Worm (Caenorhabditis elegans) whole organism, young adult: ENCODE results near the gene B0403.3.

ENCODE experiments used
- B0035.1 ChIP-seq: sonication (generic microtip); optimal IDR thresholded peaks from 2 replicates; lab custom pipeline; 2016; ENCODE audit warnings: missing genetic modification characterization, mild to moderate bottlenecking, missing compliant biosample characterization, missing genotype, missing genetic modification reagents
- F22D6.2 ChIP-seq: sonication (generic microtip); optimal IDR thresholded peaks from 2 replicates; lab custom pipeline; 2016; ENCODE audit warnings: mild to moderate bottlenecking, missing genetic modification characterization, missing compliant biosample characterization
- F37B4.10 ChIP-seq: fragments of 200-800 bp; sonication (Bioruptor generic); IDR thresholded peaks from 2 replicates; pipeline ENCODE4 v1.3.6; 2022; ENCODE audit warnings: missing genetic modification characterization, missing compliant biosample characterization
- F39B2.1 ChIP-seq: fragments of 200-800 bp; sonication (Bioruptor generic); IDR thresholded peaks from 2 replicates; pipeline ENCODE4 v1.3.6; 2022; ENCODE audit warnings: missing genetic modification reagents, missing genetic modification characterization, missing compliant biosample characterization
- F57C9.4 ChIP-seq: sonication (generic microtip); optimal IDR thresholded peaks from 2 replicates; lab custom pipeline; 2017; ENCODE audit warnings: mild to moderate bottlenecking, missing genetic modification characterization, missing compliant biosample characterization
- K12H6.12 ChIP-seq: fragments of 200-800 bp; sonication (Bioruptor generic); optimal IDR thresholded peaks from 2 replicates; lab custom pipeline; 2018; ENCODE audit warnings: mild to moderate bottlenecking, missing genetic modification characterization, missing compliant biosample characterization
- T07F8.4 ChIP-seq: sonication (generic microtip); optimal IDR thresholded peaks from 2 replicates; lab custom pipeline; 2016; ENCODE audit warnings: mild to moderate bottlenecking, missing genetic modification characterization, moderate library complexity, missing compliant biosample characterization
- Y53F4B.3 ChIP-seq: fragments of 200-800 bp; sonication (Bioruptor generic); IDR thresholded peaks from 2 replicates; pipeline ENCODE4 v1.3.6; 2022; ENCODE audit warnings: missing genetic modification reagents, missing genetic modification characterization, missing compliant biosample characterization
- Y67H2A.10 ChIP-seq: fragments of 200-800 bp; sonication (Bioruptor generic); conservative IDR thresholded peaks from 2 replicates; pipeline ENCODE4 v1.3.6; 2022; ENCODE audit warnings: missing genetic modification reagents, missing genetic modification characterization, missing compliant biosample characterization
- ama-1 ChIP-seq, 3 experiments: fragments of 150-350 bp in 1 of 3; sonication (generic microtip) in 2 of 3; optimal IDR thresholded peaks; 2 replicates each; lab custom pipeline; 2014 to 2018; ENCODE audit warnings: missing biosample characterization in 2 of 3, missing genetic modification characterization in 2 of 3, missing genetic modification reagents in 2 of 3
- aptf-2 ChIP-seq: fragments of 200-800 bp; sonication (Bioruptor generic); conservative IDR thresholded peaks from 2 replicates; pipeline ENCODE4 v1.3.6; 2022; ENCODE audit warnings: missing genetic modification reagents, missing genetic modification characterization, missing compliant biosample characterization
- atf-7 ChIP-seq: sonication (generic microtip); optimal IDR thresholded peaks from 2 replicates; lab custom pipeline; 2017; ENCODE audit warnings: mild to moderate bottlenecking, missing genetic modification characterization, missing compliant biosample characterization
- athp-1 ChIP-seq: sonication (generic microtip); optimal IDR thresholded peaks from 2 replicates; lab custom pipeline; 2017; ENCODE audit warnings: mild to moderate bottlenecking, missing genetic modification characterization, missing compliant biosample characterization
- attf-3 ChIP-seq: fragments of 200-800 bp; sonication (Bioruptor generic); conservative IDR thresholded peaks from 2 replicates; pipeline ENCODE4 v1.3.6; 2022; ENCODE audit warnings: missing genetic modification reagents, missing genetic modification characterization, missing compliant biosample characterization
- bed-2 ChIP-seq: fragments of 200-800 bp; sonication (Bioruptor generic); IDR thresholded peaks from 2 replicates; pipeline ENCODE4 v1.3.6; 2022; ENCODE audit warnings: missing genetic modification reagents, missing genetic modification characterization, missing compliant biosample characterization
- cebp-1 ChIP-seq, 2 experiments: fragments of 200-800 bp in 1 of 2; sonication (Bioruptor generic) in 1 of 2; sonication (generic microtip) in 1 of 2; IDR thresholded peaks in 1 of 2; optimal IDR thresholded peaks in 1 of 2; 2 replicates each; pipeline versions ENCODE4 v1.3.6 to Lab custom; 2017 to 2022; ENCODE audit warnings: missing compliant biosample characterization in 2 of 2, missing genetic modification characterization in 2 of 2, mild to moderate bottlenecking in 1 of 2, missing genetic modification reagents in 1 of 2, moderate library complexity in 1 of 2
- ceh-100 ChIP-seq: fragments of 200-800 bp; sonication (Bioruptor generic); IDR thresholded peaks from 2 replicates; pipeline ENCODE4 v1.3.6; 2022; ENCODE audit warnings: missing genetic modification reagents, missing genetic modification characterization, missing compliant biosample characterization
- ceh-91 ChIP-seq: fragments of 200-800 bp; sonication (Bioruptor generic); IDR thresholded peaks from 2 replicates; pipeline ENCODE4 v1.3.6; 2022; ENCODE audit warnings: missing genetic modification reagents, missing genetic modification characterization, missing compliant biosample characterization
- chd-7 ChIP-seq: sonication (generic microtip); optimal IDR thresholded peaks from 2 replicates; lab custom pipeline; 2016; ENCODE audit warnings: mild to moderate bottlenecking, missing genetic modification characterization, moderate library complexity, missing compliant biosample characterization
- dpl-1 ChIP-seq: fragments of 150-350 bp; optimal IDR thresholded peaks from 2 replicates; lab custom pipeline; 2014; ENCODE audit warnings: missing biosample characterization, missing genetic modification reagents, missing genetic modification characterization
- egl-18 ChIP-seq: fragments of 200-800 bp; sonication (Bioruptor generic); IDR thresholded peaks from 2 replicates; pipeline ENCODE4 v1.3.6; 2022; ENCODE audit warnings: missing genetic modification reagents, missing genetic modification characterization, missing compliant biosample characterization
- egl-44 ChIP-seq: fragments of 200-800 bp; sonication (Bioruptor generic); IDR thresholded peaks from 2 replicates; pipeline ENCODE4 v1.3.6; 2022; ENCODE audit warnings: missing genetic modification reagents, missing genetic modification characterization, missing compliant biosample characterization
- egrh-3 ChIP-seq: fragments of 200-800 bp; sonication (Bioruptor generic); IDR thresholded peaks from 2 replicates; pipeline ENCODE4 v1.3.6; 2022; ENCODE audit warnings: missing genetic modification reagents, missing genetic modification characterization, missing compliant biosample characterization
- fkh-3 ChIP-seq: sonication (generic microtip); optimal IDR thresholded peaks from 2 replicates; lab custom pipeline; 2016; ENCODE audit warnings: mild to moderate bottlenecking, missing genetic modification characterization, missing compliant biosample characterization
- let-607 ChIP-seq, 2 experiments: fragments of 200-800 bp in 1 of 2; sonication (Bioruptor generic) in 1 of 2; sonication (generic microtip) in 1 of 2; optimal IDR thresholded peaks; 2 replicates each; lab custom pipeline; 2016 to 2018; ENCODE audit warnings: mild to moderate bottlenecking in 2 of 2, missing compliant biosample characterization in 2 of 2, missing genetic modification characterization in 2 of 2, moderate library complexity in 2 of 2, missing genotype in 1 of 2
- lsy-27 ChIP-seq: sonication (generic microtip); optimal IDR thresholded peaks from 2 replicates; lab custom pipeline; 2017; ENCODE audit warnings: missing genetic modification characterization, mild to moderate bottlenecking, missing compliant biosample characterization, antibody characterized with exemption, missing genotype, borderline replicate concordance; ENCODE audit not compliant: insufficient read depth
- madf-6 ChIP-seq: fragments of 200-800 bp; sonication (Bioruptor generic); IDR thresholded peaks from 2 replicates; pipeline ENCODE4 v1.3.6; 2022; ENCODE audit warnings: missing genetic modification reagents, missing genetic modification characterization, missing compliant biosample characterization
- mel-28 ChIP-seq: sonication (generic microtip); optimal IDR thresholded peaks from 2 replicates; lab custom pipeline; 2016; ENCODE audit warnings: borderline replicate concordance, mild to moderate bottlenecking, missing genetic modification characterization, missing compliant biosample characterization
- nfya-1 ChIP-seq: sonication (generic microtip); optimal IDR thresholded peaks from 2 replicates; lab custom pipeline; 2017; ENCODE audit warnings: antibody characterized with exemption, missing compliant biosample characterization, missing genetic modification characterization, borderline replicate concordance; ENCODE audit not compliant: insufficient read depth
- nfyb-1 ChIP-seq: fragments of 200-800 bp; sonication (Bioruptor generic); IDR thresholded peaks from 2 replicates; pipeline ENCODE4 v1.3.6; 2022; ENCODE audit warnings: missing genetic modification reagents, missing genetic modification characterization, missing compliant biosample characterization
- rcor-1 ChIP-seq: fragments of 200-800 bp; sonication (Bioruptor generic); IDR thresholded peaks from 2 replicates; pipeline ENCODE4 v1.3.6; 2022; ENCODE audit warnings: missing genetic modification reagents, missing genetic modification characterization, missing compliant biosample characterization
- xnd-1 ChIP-seq: sonication (generic microtip); optimal IDR thresholded peaks from 2 replicates; lab custom pipeline; 2016; ENCODE audit warnings: missing genotype, missing genetic modification reagents, missing genetic modification characterization, missing compliant biosample characterization
- zfh-2 ChIP-seq: fragments of 200-800 bp; sonication (Bioruptor generic); conservative IDR thresholded peaks from 2 replicates; pipeline ENCODE4 v1.3.6; 2022; ENCODE audit warnings: missing genetic modification reagents, missing genetic modification characterization, missing compliant biosample characterization
- ztf-22 ChIP-seq: fragments of 200-800 bp; sonication (Bioruptor generic); optimal IDR thresholded peaks from 2 replicates; lab custom pipeline; 2018; ENCODE audit warnings: mild to moderate bottlenecking, missing genetic modification characterization, moderate library complexity, missing compliant biosample characterization

Gene B0403.3

DNA sequence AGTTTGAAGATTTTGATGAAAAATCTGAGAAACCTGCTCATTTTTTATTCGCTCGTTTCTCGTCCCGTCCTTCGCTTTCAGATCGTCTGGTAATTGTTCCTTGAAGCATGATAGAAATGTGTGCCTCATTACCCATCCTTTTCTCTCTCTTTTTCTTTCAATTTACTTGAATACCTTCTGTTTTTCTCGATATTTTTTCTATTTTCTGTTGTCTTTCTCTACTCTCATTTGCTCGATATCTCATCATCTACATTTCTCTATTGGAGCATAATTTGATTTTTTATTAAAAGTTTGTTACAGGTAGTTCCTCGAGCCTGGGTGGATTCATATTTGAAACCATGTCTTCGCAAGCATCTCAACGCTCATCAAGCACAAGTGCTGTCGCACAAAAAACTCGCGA is 12.8 kb downstream of the B0403.3 start, which contains the start of gene ubc-17:
ubc-17 (plus strand) TSS at position 301 of the 400 bp plus-strand sequence.
- no peak for TF ChIP-seq attf-3 (GFP tag; lab: Robert Waterston, UW)
- TF ChIP-seq ceh-91 (GFP tag; lab: Robert Waterston, UW), result no peak
- TF ChIP-seq aptf-2 (GFP tag; lab: Robert Waterston, UW), result no peak
- no peak for TF ChIP-seq zfh-2 (GFP tag; lab: Robert Waterston, UW)
- no peak for TF ChIP-seq atf-7
- no peak for TF ChIP-seq mel-28
- no peak for TF ChIP-seq cebp-1 (GFP tag; IDR thresholded peaks at IDR 0.05; lab: Robert Waterston, UW)
- TF ChIP-seq cebp-1 (tag; optimal IDR thresholded peaks at IDR 0.05; lab: Kevin White, UChicago), result no peak
- no peak for TF ChIP-seq egl-44
- TF ChIP-seq ceh-100 (GFP tag; lab: Robert Waterston, UW), result no peak
- no peak for TF ChIP-seq xnd-1 (tag; lab: Kevin White, UChicago)
- TF ChIP-seq F39B2.1 (GFP tag; lab: Robert Waterston, UW), result no peak

DNA sequence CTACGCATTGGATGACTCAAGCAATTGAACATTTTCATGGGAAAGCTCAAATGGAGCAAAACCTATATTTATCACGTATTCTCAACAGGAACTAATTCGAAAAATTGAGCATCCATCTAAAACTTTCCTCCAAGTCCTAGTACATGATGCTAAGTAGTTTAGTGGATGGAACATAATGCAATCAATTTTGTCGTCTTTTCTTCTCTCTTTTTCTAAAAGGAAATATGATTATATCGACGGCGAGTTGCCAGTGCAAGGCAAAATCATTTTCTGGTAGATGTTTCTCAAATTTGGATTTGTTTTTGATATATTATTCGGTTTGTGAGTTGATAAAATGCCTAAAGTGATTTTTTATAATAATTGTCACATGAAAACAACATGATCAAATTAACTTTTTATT is 22.4 kb downstream of the B0403.3 start:
- TF ChIP-seq lsy-27 (no peak), B0035.1 (no peak), dpl-1 (no peak), fkh-3 (tag; lab: Kevin White, UChicago) (no peak), mel-28 (no peak), K12H6.12 (no peak), ama-1 (optimal IDR thresholded peaks at IDR 0.05; lab: Kevin White, UChicago) (no peak), ama-1 (GFP tag; optimal IDR thresholded peaks at IDR 0.05; lab: Kevin White, UChicago) (no peak), nfyb-1 (GFP tag; lab: Robert Waterston, UW) (no peak), bed-2 (GFP tag; lab: Robert Waterston, UW) (no peak), F57C9.4 (tag; lab: Kevin White, UChicago) (no peak)

DNA sequence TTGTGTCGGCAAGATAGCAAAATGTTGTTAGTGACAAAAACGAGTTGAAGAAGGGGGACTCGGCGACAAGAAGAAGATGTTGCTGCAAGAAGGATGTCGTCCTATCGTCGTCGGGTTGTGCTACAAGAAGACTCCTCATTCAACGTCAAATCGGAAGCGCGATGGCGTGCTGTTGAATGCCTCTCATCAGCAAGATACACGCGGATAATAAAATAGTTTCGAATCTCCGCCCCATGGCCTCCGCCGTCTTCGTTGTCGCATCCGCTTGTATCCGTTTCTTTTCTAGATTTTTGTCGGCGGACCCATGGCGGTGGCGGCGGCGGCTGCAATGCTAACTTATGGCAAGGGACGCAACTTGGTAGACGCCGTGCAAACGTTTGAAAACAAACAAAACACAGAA is 25.1 kb downstream of the B0403.3 start:
- TF ChIP-seq athp-1 (tag; lab: Kevin White, UChicago), result no peak
- no peak for TF ChIP-seq egl-18
- TF ChIP-seq F37B4.10, result 0 out of 2 replicates have a peak, but pooled peaks have one; percentile 70

DNA sequence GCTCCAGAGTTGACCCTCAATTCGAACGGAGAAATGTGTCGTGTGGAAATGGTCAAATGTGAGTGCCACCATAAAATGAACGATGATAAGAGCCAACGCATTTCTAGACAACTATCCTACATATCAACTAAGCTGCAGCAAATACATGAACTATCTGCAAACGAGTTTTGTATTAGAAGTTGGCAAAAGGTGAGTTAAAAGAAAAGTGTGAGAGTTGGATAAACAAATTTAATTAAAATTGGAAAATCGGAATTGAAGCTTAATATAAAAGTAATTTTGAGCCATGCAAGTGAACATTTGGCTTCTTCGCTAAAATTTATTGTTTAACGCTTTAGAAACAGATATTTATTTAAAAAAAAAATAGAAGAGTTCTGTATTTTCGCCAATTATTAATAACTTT is 27.2 kb downstream of the B0403.3 start, which contains the start of gene cest-19:
cest-19 (minus strand) TSS at position 101 of the 400 bp plus-strand sequence.
- TF ChIP-seq chd-7 (tag; lab: Kevin White, UChicago) (no peak), ztf-22 (no peak)

DNA sequence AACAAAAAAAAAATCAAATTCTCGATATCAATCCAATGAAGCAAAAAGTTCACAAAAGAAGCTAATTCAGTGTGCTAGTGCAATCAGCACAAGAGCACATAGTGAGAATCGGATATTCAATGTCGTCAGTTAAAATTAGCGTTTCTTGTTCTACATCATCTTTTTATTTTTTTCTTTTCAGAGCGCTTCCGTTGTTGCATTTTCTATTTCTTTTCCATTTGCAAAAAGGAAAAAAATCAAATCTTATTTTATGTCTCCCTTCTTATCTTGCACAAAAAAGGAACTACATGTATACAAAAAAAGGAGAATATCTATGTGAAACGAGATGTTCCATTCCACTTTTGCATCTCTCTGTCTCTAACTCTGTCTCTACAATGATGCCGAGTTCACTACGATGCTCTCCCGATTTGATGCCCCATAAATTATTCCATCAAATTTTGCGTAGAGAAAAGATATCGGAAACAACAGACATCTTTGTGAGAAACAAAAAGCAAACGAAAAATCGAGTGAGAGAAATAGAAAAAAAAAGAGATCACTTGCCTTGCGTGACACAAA is 29.3 kb downstream of the B0403.3 start:
- no peak for TF ChIP-seq zfh-2 (GFP tag; lab: Robert Waterston, UW)
- no peak for TF ChIP-seq Y53F4B.3 (GFP tag; lab: Robert Waterston, UW)
- no peak for TF ChIP-seq F22D6.2
- no peak for TF ChIP-seq Y67H2A.10 (GFP tag; lab: Robert Waterston, UW)
- TF ChIP-seq egl-44, result no peak
- no peak for TF ChIP-seq T07F8.4
- TF ChIP-seq let-607 (tag; optimal IDR thresholded peaks at IDR 0.05; lab: Kevin White, UChicago), result no peak
- TF ChIP-seq nfya-1 (tag; lab: Kevin White, UChicago), result no peak
- TF ChIP-seq egrh-3, result no peak
- no peak for TF ChIP-seq nfyb-1 (GFP tag; lab: Robert Waterston, UW)
- no peak for TF ChIP-seq ceh-100 (GFP tag; lab: Robert Waterston, UW)
- TF ChIP-seq madf-6 (GFP tag; lab: Robert Waterston, UW), result no peak
- no peak for TF ChIP-seq rcor-1 (GFP tag; lab: Robert Waterston, UW)
- TF ChIP-seq, all 124 proteins: peak for 0
